Fruit fly (Drosophila melanogaster) whole organism, embryonic: ENCODE results near the gene CG45487.

Experiments
- Atf6 ChIP-seq: fragments of 200-800 bp; sonication (Bioruptor generic); IDR thresholded peaks from 2 replicates; pipeline ENCODE4 v1.3.6; 2022; ENCODE audit warnings: missing biosample characterization, missing genetic modification characterization
- CG10209 ChIP-seq: fragments of 200-800 bp; sonication (Bioruptor generic); optimal IDR thresholded peaks from 3 replicates; lab custom pipeline; 2017; ENCODE audit warnings: missing biosample characterization, mild to moderate bottlenecking, missing genetic modification characterization, missing genetic modification reagents
- CG1024 ChIP-seq: fragments of 200-800 bp; sonication (Bioruptor generic); IDR thresholded peaks from 2 replicates; pipeline ENCODE4 v1.3.6; 2022; ENCODE audit warnings: missing biosample characterization, missing genetic modification characterization
- CG10462 ChIP-seq: fragments of 200-800 bp; sonication (Bioruptor generic); optimal IDR thresholded peaks from 2 replicates; lab custom pipeline; 2016; ENCODE audit warnings: missing biosample characterization, missing genetic modification characterization
- CG11085 ChIP-seq: fragments of 200-800 bp; sonication (Bioruptor generic); IDR thresholded peaks from 2 replicates; pipeline ENCODE4 v1.3.6; 2022; ENCODE audit warnings: missing biosample characterization, missing genetic modification characterization
- CG12236 ChIP-seq: fragments of 200-800 bp; sonication (Bioruptor generic); optimal IDR thresholded peaks from 2 replicates; lab custom pipeline; 2016; ENCODE audit warnings: missing biosample characterization, missing genetic modification characterization
- CG12391 ChIP-seq: fragments of 200-800 bp; sonication (Bioruptor generic); optimal IDR thresholded peaks from 3 replicates; lab custom pipeline; 2018; ENCODE audit warnings: missing biosample characterization, mild to moderate bottlenecking, missing genetic modification characterization, moderate library complexity
- CG16813 ChIP-seq: fragments of 200-800 bp; sonication (Bioruptor generic); IDR thresholded peaks from 3 replicates; pipeline ENCODE4 v1.3.6; 2022; ENCODE audit warnings: missing biosample characterization, missing genetic modification characterization; ENCODE audit not compliant: partially characterized antibody
- CG16863 ChIP-seq: fragments of 200-800 bp; sonication (Bioruptor generic); optimal IDR thresholded peaks from 3 replicates; lab custom pipeline; 2016; ENCODE audit warnings: missing biosample characterization, missing genetic modification characterization
- CG2129 ChIP-seq: fragments of 200-800 bp; sonication (Bioruptor generic); IDR thresholded peaks from 2 replicates; pipeline ENCODE4 v1.3.6; 2022; ENCODE audit warnings: missing biosample characterization, missing genetic modification characterization; ENCODE audit not compliant: partially characterized antibody
- CG30403 ChIP-seq: fragments of 200-800 bp; sonication (Bioruptor generic); optimal IDR thresholded peaks from 3 replicates; lab custom pipeline; 2016; ENCODE audit warnings: missing biosample characterization, missing genetic modification characterization
- CG6654 ChIP-seq: fragments of 200-800 bp; sonication (Bioruptor generic); optimal IDR thresholded peaks from 2 replicates; lab custom pipeline; 2017; ENCODE audit warnings: missing biosample characterization, mild to moderate bottlenecking, missing genetic modification characterization
- CG7556 ChIP-seq: fragments of 200-800 bp; sonication (Bioruptor generic); optimal IDR thresholded peaks from 2 replicates; lab custom pipeline; 2017; ENCODE audit warnings: missing biosample characterization, mild to moderate bottlenecking, missing genetic modification characterization
- CG7839 ChIP-seq: fragments of 200-800 bp; sonication (Bioruptor generic); optimal IDR thresholded peaks from 3 replicates; lab custom pipeline; 2018; ENCODE audit warnings: missing biosample characterization, mild to moderate bottlenecking, missing genetic modification characterization, moderate library complexity
- CG9797 ChIP-seq: fragments of 200-800 bp; sonication (Bioruptor generic); optimal IDR thresholded peaks from 3 replicates; lab custom pipeline; 2018; ENCODE audit warnings: missing biosample characterization, mild to moderate bottlenecking, missing genetic modification characterization
- CTCF ChIP-seq: fragments of 200-800 bp; sonication (Bioruptor generic); optimal IDR thresholded peaks from 2 replicates; lab custom pipeline; 2017; ENCODE audit warnings: missing biosample characterization, mild to moderate bottlenecking, missing genetic modification characterization, moderate library complexity
- Dbx ChIP-seq: fragments of 200-800 bp; sonication (Bioruptor generic); IDR thresholded peaks from 3 replicates; pipeline ENCODE4 v1.3.6; 2022; ENCODE audit warnings: missing biosample characterization, missing genetic modification characterization
- Dref ChIP-seq: fragments of 200-800 bp; sonication (Bioruptor generic); IDR thresholded peaks from 2 replicates; pipeline ENCODE4 v1.3.6; 2022; ENCODE audit warnings: missing biosample characterization, missing genetic modification characterization
- Eip74EF ChIP-seq, 2 experiments: fragments of 200-800 bp in 1 of 2; fragments of >200 bp in 1 of 2; sonication (Bioruptor generic) in 1 of 2; optimal IDR thresholded peaks; 2 replicates each; lab custom pipeline; 2017 to 2019; ENCODE audit warnings: missing biosample characterization in 2 of 2, missing genetic modification characterization in 2 of 2, mild to moderate bottlenecking in 1 of 2, moderate library complexity in 1 of 2
- Fer3 ChIP-seq: fragments of 200-800 bp; sonication (Bioruptor generic); optimal IDR thresholded peaks from 2 replicates; lab custom pipeline; 2018; ENCODE audit warnings: missing biosample characterization, mild to moderate bottlenecking, missing genetic modification characterization, moderate library complexity
- Hmr ChIP-seq: fragments of 200-800 bp; sonication (Bioruptor generic); optimal IDR thresholded peaks from 3 replicates; lab custom pipeline; 2017; ENCODE audit warnings: mild to moderate bottlenecking, missing biosample characterization, missing genetic modification reagents, missing genetic modification characterization
- MBD-R2 ChIP-seq: fragments of 200-800 bp; sonication (Bioruptor generic); IDR thresholded peaks from 2 replicates; pipeline ENCODE4 v1.3.6; 2022; ENCODE audit warnings: missing biosample characterization, missing genetic modification characterization
- NFAT ChIP-seq: fragments of 200-800 bp; sonication (Bioruptor generic); IDR thresholded peaks from 2 replicates; pipeline ENCODE4 v1.3.6; 2022; ENCODE audit warnings: missing biosample characterization, missing genetic modification characterization
- Optix ChIP-seq: fragments of 200-800 bp; sonication (Bioruptor generic); IDR thresholded peaks from 3 replicates; pipeline ENCODE4 v1.3.6; 2022; ENCODE audit warnings: missing biosample characterization, missing genetic modification characterization
- PHDP ChIP-seq: fragments of 200-800 bp; sonication (Bioruptor generic); optimal IDR thresholded peaks from 3 replicates; lab custom pipeline; 2018; ENCODE audit warnings: missing biosample characterization, mild to moderate bottlenecking, missing genetic modification characterization, moderate library complexity
- Rfx ChIP-seq: fragments of 200-800 bp; sonication (Bioruptor generic); IDR thresholded peaks from 2 replicates; pipeline ENCODE4 v1.3.6; 2022; ENCODE audit warnings: missing biosample characterization, missing genetic modification characterization
- Taf1 ChIP-seq: fragments of 200-800 bp; sonication (Bioruptor generic); IDR thresholded peaks from 2 replicates; pipeline ENCODE4 v1.3.6; 2022; ENCODE audit warnings: missing biosample characterization, missing genetic modification characterization
- amos ChIP-seq: fragments of 200-800 bp; sonication (Bioruptor generic); IDR thresholded peaks from 2 replicates; pipeline ENCODE4 v1.3.6; 2022; ENCODE audit warnings: missing biosample characterization, missing genetic modification characterization; ENCODE audit not compliant: partially characterized antibody
- ato ChIP-seq: fragments of 200-800 bp; sonication (Bioruptor generic); IDR thresholded peaks from 2 replicates; pipeline ENCODE4 v1.3.6; 2022; ENCODE audit warnings: missing biosample characterization, missing genetic modification characterization; ENCODE audit not compliant: partially characterized antibody
- bcd ChIP-seq: fragments of 200-800 bp; sonication (Bioruptor generic); optimal IDR thresholded peaks from 2 replicates; lab custom pipeline; 2017; ENCODE audit warnings: missing biosample characterization, mild to moderate bottlenecking, missing genetic modification characterization
- bigmax ChIP-seq: fragments of 200-800 bp; sonication (Bioruptor generic); optimal IDR thresholded peaks from 2 replicates; lab custom pipeline; 2018; ENCODE audit warnings: missing biosample characterization, mild to moderate bottlenecking, missing genetic modification characterization
- corto ChIP-seq: fragments of 200-800 bp; sonication (Bioruptor generic); optimal IDR thresholded peaks from 2 replicates; lab custom pipeline; 2016; ENCODE audit warnings: missing biosample characterization, mild to moderate bottlenecking, missing genetic modification characterization, moderate library complexity
- crc ChIP-seq: fragments of 200-800 bp; sonication (Bioruptor generic); optimal IDR thresholded peaks from 2 replicates; lab custom pipeline; 2016; ENCODE audit warnings: missing biosample characterization, missing genetic modification characterization
- croc ChIP-seq: fragments of 200-800 bp; sonication (Bioruptor generic); conservative IDR thresholded peaks from 3 replicates; pipeline ENCODE4 v1.3.6; 2022; ENCODE audit warnings: missing biosample characterization, missing genetic modification characterization
- crp ChIP-seq, 2 experiments: fragments of 200-800 bp; sonication (Bioruptor generic); optimal IDR thresholded peaks; 2 replicates in 1 of 2; 3 replicates in 1 of 2; lab custom pipeline; 2017; ENCODE audit warnings: missing biosample characterization in 2 of 2, missing genetic modification characterization in 2 of 2, mild to moderate bottlenecking in 1 of 2, moderate library complexity in 1 of 2
- cwo ChIP-seq: fragments of 200-800 bp; sonication (Bioruptor generic); optimal IDR thresholded peaks from 3 replicates; lab custom pipeline; 2017; ENCODE audit warnings: missing biosample characterization, missing genetic modification characterization, mild to moderate bottlenecking, moderate library complexity, missing genetic modification reagents
- ewg ChIP-seq: fragments of 200-800 bp; sonication (Bioruptor generic); optimal IDR thresholded peaks from 3 replicates; lab custom pipeline; 2017; ENCODE audit warnings: mild to moderate bottlenecking, missing biosample characterization, missing genetic modification reagents, missing genetic modification characterization
- fd102C ChIP-seq: fragments of 200-800 bp; sonication (Bioruptor generic); optimal IDR thresholded peaks from 2 replicates; lab custom pipeline; 2018; ENCODE audit warnings: missing biosample characterization, mild to moderate bottlenecking, missing genetic modification characterization, moderate library complexity
- h ChIP-seq: fragments of >200 bp; optimal IDR thresholded peaks from 2 replicates; lab custom pipeline; 2017
- ind ChIP-seq: fragments of 200-800 bp; sonication (Bioruptor generic); optimal IDR thresholded peaks from 3 replicates; lab custom pipeline; 2016; ENCODE audit warnings: missing biosample characterization, missing genetic modification characterization
- lola ChIP-seq, 3 experiments: fragments of >200 bp in 2 of 3; fragments of 200-800 bp in 1 of 3; sonication (Bioruptor generic) in 1 of 3; optimal IDR thresholded peaks; 2 replicates each; lab custom pipeline; 2017 to 2019; ENCODE audit warnings: missing biosample characterization in 3 of 3, missing genetic modification characterization in 3 of 3, mild to moderate bottlenecking in 1 of 3, moderate library complexity in 1 of 3
- repo ChIP-seq: fragments of 200-800 bp; sonication (Bioruptor generic); optimal IDR thresholded peaks from 2 replicates; lab custom pipeline; 2016; ENCODE audit warnings: missing biosample characterization, missing genetic modification characterization
- schlank ChIP-seq: fragments of 200-800 bp; sonication (Bioruptor generic); optimal IDR thresholded peaks from 2 replicates; lab custom pipeline; 2018; ENCODE audit warnings: missing biosample characterization, mild to moderate bottlenecking, missing genetic modification characterization
- scrt ChIP-seq: fragments of 200-800 bp; sonication (Bioruptor generic); optimal IDR thresholded peaks from 2 replicates; lab custom pipeline; 2018; ENCODE audit warnings: missing biosample characterization, mild to moderate bottlenecking, missing genetic modification characterization, moderate library complexity
- sna ChIP-seq: fragments of 200-800 bp; sonication (Bioruptor generic); IDR thresholded peaks from 2 replicates; pipeline ENCODE4 v1.3.6; 2022; ENCODE audit warnings: missing biosample characterization, missing genetic modification characterization; ENCODE audit not compliant: partially characterized antibody
- sob ChIP-seq: fragments of 200-800 bp; sonication (Bioruptor generic); IDR thresholded peaks from 2 replicates; pipeline ENCODE4 v1.3.6; 2022; ENCODE audit warnings: missing biosample characterization, missing genetic modification characterization
- trem ChIP-seq: fragments of 200-800 bp; optimal IDR thresholded peaks from 3 replicates; lab custom pipeline; 2019; ENCODE audit warnings: missing biosample characterization, mild to moderate bottlenecking, missing genetic modification characterization, moderate library complexity
- tup ChIP-seq: fragments of 200-800 bp; sonication (Bioruptor generic); optimal IDR thresholded peaks from 2 replicates; lab custom pipeline; 2016; ENCODE audit warnings: missing biosample characterization, mild to moderate bottlenecking, missing genetic modification characterization, moderate library complexity
- vfl ChIP-seq: fragments of 200-800 bp; sonication (Bioruptor generic); optimal IDR thresholded peaks from 2 replicates; lab custom pipeline; 2016; ENCODE audit warnings: missing biosample characterization, missing genetic modification characterization
- wdn ChIP-seq: fragments of 200-800 bp; sonication (Bioruptor generic); IDR thresholded peaks from 2 replicates; pipeline ENCODE4 v1.3.6; 2022; ENCODE audit warnings: missing biosample characterization, missing genetic modification characterization
- wek ChIP-seq: fragments of 200-800 bp; sonication (Bioruptor generic); optimal IDR thresholded peaks from 3 replicates; lab custom pipeline; 2018; ENCODE audit warnings: missing biosample characterization, mild to moderate bottlenecking, missing genetic modification characterization, moderate library complexity

CG45487 gene

dm6 chrX:19875059-19875458 is 40.0 kb downstream of the CG45487 start (continued):
- TF ChIP-seq CG7556 (GFP tag; lab: Kevin White, UChicago) (peak; percentile 44), sna (GFP tag; lab: Robert Waterston, UW) (no peak), crp (GFP tag; optimal IDR thresholded peaks at IDR 0.05; lab: Kevin White, UChicago) (no peak), bcd (GFP tag; lab: Kevin White, UChicago) (no peak), h (no peak), wek (GFP tag; lab: Kevin White, UChicago) (no peak), CG10209 (peak; percentile 11), Hmr (no peak), wdn (GFP tag; lab: Robert Waterston, UW) (no peak), Dbx (GFP tag; lab: Robert Waterston, UW) (no peak), NFAT (GFP tag; lab: Robert Waterston, UW) (no peak), ewg (peak; percentile 26), schlank (tag; lab: Kevin White, UChicago) (no peak), CG11085 (GFP tag; lab: Robert Waterston, UW) (no peak), Taf1 (GFP tag; lab: Robert Waterston, UW) (no peak), CG2129 (GFP tag; lab: Robert Waterston, UW) (no peak), ind (no peak), lola (GFP tag; optimal IDR thresholded peaks at IDR 0.05; lab: Kevin White, UChicago) (peak in 1 of 3 experiments; percentile 14), Atf6 (GFP tag; lab: Robert Waterston, UW) (no peak), CG7839 (tag; lab: Kevin White, UChicago) (peak; percentile 49), Eip74EF (GFP tag; optimal IDR thresholded peaks at IDR 0.05; lab: Kevin White, UChicago) (peak in 1 of 2 experiments; percentile 5), fd102C (GFP tag; lab: Kevin White, UChicago) (no peak), tup (GFP tag; lab: Kevin White, UChicago) (no peak), CG6654 (GFP tag; lab: Kevin White, UChicago) (peak; percentile 10), sob (GFP tag; lab: Robert Waterston, UW) (0 out of 2 replicates have a peak, but pooled peaks have one; percentile 10), Rfx (no peak), CG9797 (GFP tag; lab: Kevin White, UChicago) (no peak), Optix (GFP tag; lab: Robert Waterston, UW) (no peak), Dref (GFP tag; lab: Robert Waterston, UW) (no peak), trem (tag; lab: Kevin White, UChicago) (no peak), CG16813 (no peak), PHDP (peak; percentile 56), CTCF (GFP tag; lab: Kevin White, UChicago) (no peak), CG10462 (GFP tag; lab: Kevin White, UChicago) (peak; percentile 5), corto (GFP tag; lab: Kevin White, UChicago) (no peak), CG30403 (GFP tag; lab: Kevin White, UChicago) (peak; percentile 21), repo (no peak), crc (GFP tag; lab: Kevin White, UChicago) (no peak), CG12236 (no peak), scrt (GFP tag; lab: Kevin White, UChicago) (no peak), MBD-R2 (GFP tag; lab: Robert Waterston, UW) (no peak), croc (GFP tag; lab: Robert Waterston, UW) (no peak; the same call in 2 of the 3 replicates), vfl (GFP tag; lab: Kevin White, UChicago) (no peak), cwo (GFP tag; lab: Kevin White, UChicago) (no peak), CG16863 (no peak), amos (no peak), Fer3 (tag; lab: Kevin White, UChicago) (no peak), CG1024 (GFP tag; lab: Robert Waterston, UW) (no peak), CG12391 (tag; lab: Kevin White, UChicago) (peak; percentile 38), bigmax (no peak), ato (no peak)
